Worm (Caenorhabditis elegans) whole organism, L4 larva: ENCODE data around the gene ric-8.
"Not testable (repeated sequence)": the region's sequence is repeated elsewhere in the genome, so short reads cannot be mapped to it uniquely, and the experiment has no call there.

Experiments
- F37D6.2 ChIP-seq: sonication (generic microtip); optimal IDR thresholded peaks from 2 replicates; lab custom pipeline; 2016; ENCODE audit warnings: mild to moderate bottlenecking, missing genetic modification characterization, missing compliant biosample characterization
- F49E8.2 ChIP-seq: sonication (generic microtip); optimal IDR thresholded peaks from 2 replicates; lab custom pipeline; 2016; ENCODE audit warnings: missing compliant biosample characterization, mild to moderate bottlenecking, missing genetic modification characterization, borderline replicate concordance
- T20F7.1 ChIP-seq: fragments of 200-800 bp; sonication (Bioruptor generic); optimal IDR thresholded peaks from 2 replicates; lab custom pipeline; 2018; ENCODE audit warnings: mild to moderate bottlenecking, missing genetic modification characterization, missing compliant biosample characterization
- T26A8.4 ChIP-seq: fragments of 200-800 bp; sonication (Bioruptor generic); IDR thresholded peaks from 2 replicates; pipeline ENCODE4 v1.3.6; 2022; ENCODE audit warnings: missing genetic modification characterization, missing compliant biosample characterization
- Y48G9A.11 ChIP-seq: fragments of 200-800 bp; sonication (Bioruptor generic); IDR thresholded peaks from 2 replicates; pipeline ENCODE4 v1.3.6; 2022; ENCODE audit warnings: missing genetic modification reagents, missing genetic modification characterization, missing compliant biosample characterization
- Y5F2A.4 ChIP-seq: fragments of 200-800 bp; sonication (Bioruptor generic); optimal IDR thresholded peaks from 2 replicates; lab custom pipeline; 2018; ENCODE audit warnings: mild to moderate bottlenecking, missing genetic modification characterization, missing compliant biosample characterization
- ZK546.5 ChIP-seq, 2 experiments: sonication (generic microtip); optimal IDR thresholded peaks; 2 replicates each; lab custom pipeline; 2017; ENCODE audit warnings: missing biosample characterization in 2 of 2, missing genetic modification characterization in 2 of 2
- ama-1 ChIP-seq: fragments of 150-350 bp; optimal IDR thresholded peaks from 2 replicates; lab custom pipeline; 2014; ENCODE audit warnings: inconsistent platforms, mixed read lengths
- arid-1 ChIP-seq: fragments of 200-800 bp; sonication (Bioruptor generic); conservative IDR thresholded peaks from 2 replicates; pipeline ENCODE4 v1.3.6; 2022; ENCODE audit warnings: missing genetic modification reagents, missing genetic modification characterization, missing compliant biosample characterization
- ceh-62 ChIP-seq: sonication (generic microtip); optimal IDR thresholded peaks from 2 replicates; lab custom pipeline; 2017; ENCODE audit warnings: missing biosample characterization, missing genetic modification characterization
- ctbp-1 ChIP-seq: fragments of 200-800 bp; sonication (Bioruptor generic); IDR thresholded peaks from 2 replicates; pipeline ENCODE4 v1.3.6; 2022; ENCODE audit warnings: missing genetic modification reagents, missing genetic modification characterization, missing compliant biosample characterization
- dmd-6 ChIP-seq: fragments of 200-800 bp; sonication (Bioruptor generic); IDR thresholded peaks from 2 replicates; pipeline ENCODE4 v1.3.6; 2022; ENCODE audit warnings: missing genetic modification reagents, missing genetic modification characterization, missing compliant biosample characterization
- dve-1 ChIP-seq: sonication (generic microtip); optimal IDR thresholded peaks from 2 replicates; lab custom pipeline; 2017; ENCODE audit warnings: antibody characterized with exemption, mild to moderate bottlenecking, missing genetic modification characterization, missing compliant biosample characterization; ENCODE audit not compliant: insufficient read depth
- egl-27 ChIP-seq: sonication (generic microtip); optimal IDR thresholded peaks from 3 replicates; lab custom pipeline; 2017; ENCODE audit warnings: missing biosample characterization, missing genetic modification reagents, missing genetic modification characterization
- fkh-10 ChIP-seq: fragments of 150-350 bp; optimal IDR thresholded peaks from 2 replicates; lab custom pipeline; 2014; ENCODE audit warnings: missing biosample characterization, missing genetic modification reagents, missing genetic modification characterization
- fos-1 ChIP-seq: fragments of 150-350 bp; optimal IDR thresholded peaks from 2 replicates; lab custom pipeline; 2014; ENCODE audit warnings: missing biosample characterization, missing genetic modification characterization
- hif-1 ChIP-seq, 2 experiments: sonication (generic microtip); optimal IDR thresholded peaks; 2 replicates each; lab custom pipeline; 2016 to 2017; ENCODE audit warnings: missing compliant biosample characterization in 2 of 2, missing genetic modification characterization in 2 of 2, missing genetic modification reagents in 2 of 2, missing genotype in 2 of 2, mild to moderate bottlenecking in 1 of 2
- hlh-11 ChIP-seq: fragments of 200-800 bp; sonication (Bioruptor generic); optimal IDR thresholded peaks from 2 replicates; lab custom pipeline; 2018; ENCODE audit warnings: mild to moderate bottlenecking, missing genetic modification characterization, missing compliant biosample characterization
- hlh-30 ChIP-seq: sonication (generic microtip); optimal IDR thresholded peaks from 2 replicates; lab custom pipeline; 2017; ENCODE audit warnings: antibody characterized with exemption, mild to moderate bottlenecking, missing genetic modification characterization, missing compliant biosample characterization; ENCODE audit not compliant: insufficient read depth
- hmg-1.1 ChIP-seq: fragments of 200-800 bp; sonication (Bioruptor generic); IDR thresholded peaks from 2 replicates; pipeline ENCODE4 v1.3.6; 2022; ENCODE audit warnings: missing genetic modification reagents, missing genetic modification characterization, missing compliant biosample characterization
- lim-7 ChIP-seq: fragments of 200-800 bp; sonication (Bioruptor generic); IDR thresholded peaks from 2 replicates; pipeline ENCODE4 v1.3.6; 2022; ENCODE audit warnings: missing genetic modification characterization, missing compliant biosample characterization
- lin-13 ChIP-seq: fragments of 150-350 bp; optimal IDR thresholded peaks from 2 replicates; lab custom pipeline; 2014; ENCODE audit warnings: missing biosample characterization, missing genetic modification reagents, missing genetic modification characterization
- lin-38 ChIP-seq: fragments of 200-800 bp; sonication (Bioruptor generic); IDR thresholded peaks from 2 replicates; pipeline ENCODE4 v1.3.6; 2022; ENCODE audit warnings: missing genetic modification reagents, missing genetic modification characterization, missing compliant biosample characterization
- lsy-2 ChIP-seq, 2 experiments: fragments of 150-350 bp in 1 of 2; sonication (generic microtip) in 1 of 2; optimal IDR thresholded peaks; 2 replicates each; lab custom pipeline; 2014 to 2017; ENCODE audit warnings: missing biosample characterization in 2 of 2, missing genetic modification characterization in 2 of 2
- mdl-1 ChIP-seq, 2 experiments: fragments of 150-350 bp in 1 of 2; sonication (generic microtip) in 1 of 2; optimal IDR thresholded peaks; 2 replicates each; lab custom pipeline; 2014 to 2017; ENCODE audit warnings: missing biosample characterization in 2 of 2, missing genetic modification characterization in 2 of 2
- mes-2 ChIP-seq: sonication (generic microtip); optimal IDR thresholded peaks from 2 replicates; lab custom pipeline; 2016; ENCODE audit warnings: missing genotype, mild to moderate bottlenecking, missing genetic modification characterization, missing compliant biosample characterization; ENCODE audit not compliant: poor library complexity, severe bottlenecking
- mxl-2 ChIP-seq: fragments of 200-800 bp; sonication (Bioruptor generic); conservative IDR thresholded peaks from 2 replicates; pipeline ENCODE4 v1.3.6; 2022; ENCODE audit warnings: missing genetic modification reagents, missing genetic modification characterization, missing compliant biosample characterization
- nhr-102 ChIP-seq: sonication (generic microtip); optimal IDR thresholded peaks from 2 replicates; lab custom pipeline; 2016; ENCODE audit warnings: mild to moderate bottlenecking, missing genetic modification characterization, moderate library complexity, missing compliant biosample characterization
- nhr-11 ChIP-seq: fragments of 150-350 bp; optimal IDR thresholded peaks from 2 replicates; lab custom pipeline; 2014; ENCODE audit warnings: missing biosample characterization, missing genetic modification characterization
- nhr-237 ChIP-seq: sonication (generic microtip); optimal IDR thresholded peaks from 2 replicates; lab custom pipeline; 2017; ENCODE audit warnings: missing biosample characterization, missing genetic modification characterization
- nhr-6 ChIP-seq: fragments of 150-350 bp; optimal IDR thresholded peaks from 2 replicates; lab custom pipeline; 2014; ENCODE audit warnings: missing biosample characterization, missing genetic modification characterization
- nhr-77 ChIP-seq: fragments of 150-350 bp; optimal IDR thresholded peaks from 2 replicates; lab custom pipeline; 2014; ENCODE audit warnings: missing biosample characterization, missing genetic modification characterization
- pha-4 ChIP-seq, 2 experiments: fragments of 150-350 bp in 1 of 2; fragments of 200-800 bp in 1 of 2; sonication (Bioruptor generic) in 1 of 2; IDR thresholded peaks in 1 of 2; optimal IDR thresholded peaks in 1 of 2; 2 replicates each; pipeline versions ENCODE4 v1.3.6 to Lab custom; 2014 to 2022; ENCODE audit warnings: missing genetic modification characterization in 2 of 2, missing genetic modification reagents in 2 of 2, missing biosample characterization in 1 of 2, missing compliant biosample characterization in 1 of 2
- rbr-2 ChIP-seq: sonication (generic microtip); optimal IDR thresholded peaks from 2 replicates; lab custom pipeline; 2016; ENCODE audit warnings: missing genotype, missing genetic modification characterization, missing compliant biosample characterization
- saeg-2 ChIP-seq: fragments of 200-800 bp; sonication (Bioruptor generic); IDR thresholded peaks from 2 replicates; pipeline ENCODE4 v1.3.6; 2022; ENCODE audit warnings: missing genetic modification reagents, missing genetic modification characterization, missing compliant biosample characterization
- snpc-1.2 ChIP-seq: fragments of 200-800 bp; sonication (Bioruptor generic); IDR thresholded peaks from 2 replicates; pipeline ENCODE4 v1.3.6; 2022; ENCODE audit warnings: missing genetic modification reagents, missing genetic modification characterization, missing compliant biosample characterization
- snpc-4 ChIP-seq: fragments of 150-350 bp; optimal IDR thresholded peaks from 2 replicates; lab custom pipeline; 2014; ENCODE audit warnings: missing biosample characterization, missing genetic modification characterization
- spr-3 ChIP-seq: fragments of 200-800 bp; sonication (Bioruptor generic); optimal IDR thresholded peaks from 2 replicates; lab custom pipeline; 2018; ENCODE audit warnings: mild to moderate bottlenecking, missing genetic modification characterization, missing compliant biosample characterization
- unc-39 ChIP-seq: sonication (generic microtip); optimal IDR thresholded peaks from 2 replicates; lab custom pipeline; 2017; ENCODE audit warnings: missing biosample characterization, missing genetic modification characterization
- unc-62 ChIP-seq, 3 experiments: fragments of 150-350 bp in 1 of 3; sonication (generic microtip); optimal IDR thresholded peaks in 2 of 3; peaks in 1 of 3; 1 replicate in 1 of 3; 2 replicates in 2 of 3; lab custom pipeline; 2014 to 2017; ENCODE audit warnings: missing biosample characterization in 3 of 3, missing genetic modification characterization in 3 of 3, missing genetic modification reagents in 3 of 3, missing genotype in 1 of 3
- vab-7 ChIP-seq: fragments of 200-800 bp; sonication (Bioruptor generic); IDR thresholded peaks from 2 replicates; pipeline ENCODE4 v1.3.6; 2022; ENCODE audit warnings: missing genetic modification reagents, missing genetic modification characterization, missing compliant biosample characterization
- zfp-3 ChIP-seq: fragments of 200-800 bp; sonication (Bioruptor generic); conservative IDR thresholded peaks from 2 replicates; pipeline ENCODE4 v1.3.6; 2022; ENCODE audit warnings: missing genetic modification reagents, missing genetic modification characterization, missing compliant biosample characterization
- zip-2 ChIP-seq: fragments of 150-350 bp; optimal IDR thresholded peaks from 2 replicates; lab custom pipeline; 2014; ENCODE audit warnings: missing biosample characterization, missing genetic modification characterization
- ztf-7 ChIP-seq: fragments of 150-350 bp; optimal IDR thresholded peaks from 2 replicates; lab custom pipeline; 2014; ENCODE audit warnings: missing biosample characterization, missing genetic modification characterization

ric-8 gene

ce11 chrIV:2671361-2671760, 28.6 kb downstream of the ric-8 start:
- TF ChIP-seq lin-38 (GFP tag; lab: Robert Waterston, UW) (peak; percentile 44), Y48G9A.11 (GFP tag; lab: Robert Waterston, UW) (peak; percentile 93)

DNA sequence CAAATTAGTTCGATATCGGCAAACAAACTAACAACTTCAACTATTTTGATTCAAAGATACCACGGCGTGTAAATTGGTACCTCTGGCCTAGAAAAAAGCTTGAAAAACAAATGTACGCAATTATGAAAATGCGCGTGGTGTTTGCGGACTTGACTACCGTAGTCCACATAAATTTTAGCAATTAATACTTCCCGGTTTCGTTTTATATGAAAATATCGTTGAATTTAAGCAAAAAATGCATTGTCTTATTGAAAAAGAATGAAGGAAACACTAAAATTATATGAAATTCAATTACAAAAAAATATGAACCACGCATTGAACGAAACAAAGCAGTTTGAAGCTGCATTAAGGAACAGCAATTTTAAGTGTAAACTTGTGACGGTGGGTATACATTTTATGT, 32.1 kb downstream of the ric-8 start, which contains the start of gene gpx-4:
gpx-4 (minus strand) TSS at position 101 of the 400 bp plus-strand sequence.
- not testable (repeated sequence) for TF ChIP-seq lsy-2 (tag; optimal IDR thresholded peaks at IDR 0.05; lab: Kevin White, UChicago); Y5F2A.4 (GFP tag; lab: Kevin White, UChicago); nhr-237 (tag; lab: Kevin White, UChicago)

DNA sequence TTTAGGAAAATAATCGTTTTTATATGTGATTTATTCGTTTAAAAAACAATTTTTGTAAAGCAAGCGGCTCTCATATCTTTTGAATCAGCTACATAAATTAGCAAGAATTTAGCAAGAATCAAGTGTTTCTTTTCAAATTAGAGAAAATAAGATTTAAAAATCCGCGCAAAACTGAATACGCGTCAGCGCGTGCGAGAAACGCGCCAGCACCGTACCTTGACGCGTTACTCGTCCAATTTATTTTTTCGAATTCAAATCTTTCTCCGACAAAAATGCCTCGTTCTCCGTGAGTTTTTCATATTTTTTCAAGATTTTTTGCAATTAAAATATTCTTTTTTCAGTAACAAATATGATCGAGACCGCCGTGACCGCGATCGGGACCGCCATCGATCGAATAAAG, 33.5 kb downstream of the ric-8 start, which contains the start of gene Y94H6A.3:
Y94H6A.3 (plus strand) TSS at position 232 of the 400 bp plus-strand sequence.
- TF ChIP-seq T26A8.4 (GFP tag; lab: Robert Waterston, UW): peak; percentile 86
- TF ChIP-seq ctbp-1: no peak
- no peak for TF ChIP-seq unc-39 (tag; lab: Kevin White, UChicago)
- TF ChIP-seq unc-62 (GFP tag; optimal IDR thresholded peaks at IDR 0.05 in 1 of 2; lab: Kevin White, UChicago): peak in 1 of 2 experiments; percentile 79
- no peak for TF ChIP-seq unc-62 (tag; optimal IDR thresholded peaks at IDR 0.05; lab: Kevin White, UChicago)
- peak; percentile 44 for TF ChIP-seq ztf-7 (tag; lab: Kevin White, UChicago)
- no peak for TF ChIP-seq saeg-2
- TF ChIP-seq rbr-2 (tag; lab: Kevin White, UChicago): peak; percentile 79
- TF ChIP-seq lin-13 (GFP tag; lab: Kevin White, UChicago): peak; percentile 87
- peak; percentile 84 for TF ChIP-seq dve-1 (tag; lab: Kevin White, UChicago)
- peak; percentile 60; the same call in 1 of the 2 replicates for TF ChIP-seq snpc-1.2
- peak; percentile 54 for TF ChIP-seq fkh-10 (GFP tag; lab: Kevin White, UChicago)
- peak; percentile 81 for TF ChIP-seq hmg-1.1 (GFP tag; lab: Robert Waterston, UW)
- no peak for TF ChIP-seq vab-7 (GFP tag; lab: Robert Waterston, UW)
- 0 out of 2 replicates have a peak, but pooled peaks have one; percentile 32 for TF ChIP-seq pha-4 (GFP tag; IDR thresholded peaks at IDR 0.05; lab: Robert Waterston, UW)
- TF ChIP-seq pha-4 (tag; optimal IDR thresholded peaks at IDR 0.05; lab: Kevin White, UChicago): no peak
- peak; percentile 72 for TF ChIP-seq F37D6.2 (tag; lab: Kevin White, UChicago)
- peak; percentile 31 to 94 for TF ChIP-seq lsy-2 (tag; optimal IDR thresholded peaks at IDR 0.05; lab: Kevin White, UChicago)
- peak; percentile 68 for TF ChIP-seq nhr-102 (tag; lab: Kevin White, UChicago)
- TF ChIP-seq nhr-6 (tag; lab: Kevin White, UChicago): peak; percentile 77
- TF ChIP-seq ama-1: peak; percentile 66
- TF ChIP-seq Y48G9A.11 (GFP tag; lab: Robert Waterston, UW): peak; percentile 95
- peak; percentile 64 for TF ChIP-seq hlh-11 (tag; lab: Kevin White, UChicago)
- TF ChIP-seq hif-1 (tag; optimal IDR thresholded peaks at IDR 0.05; lab: Kevin White, UChicago): peak in 1 of 2 experiments; percentile 66
- no peak for TF ChIP-seq mdl-1 (tag; optimal IDR thresholded peaks at IDR 0.05; lab: Kevin White, UChicago)
- TF ChIP-seq hlh-30: peak; percentile 74
- TF ChIP-seq snpc-4 (tag; lab: Kevin White, UChicago): no peak
- TF ChIP-seq nhr-77 (tag; lab: Kevin White, UChicago): peak; percentile 78
- TF ChIP-seq spr-3: peak; percentile 50
- no peak for TF ChIP-seq mxl-2 (GFP tag; lab: Robert Waterston, UW)
- TF ChIP-seq nhr-11: peak; percentile 64
- TF ChIP-seq nhr-237 (tag; lab: Kevin White, UChicago): no peak
- TF ChIP-seq arid-1: 0 out of 2 replicates have a peak, but pooled peaks have one; percentile 33
- no peak for TF ChIP-seq egl-27 (tag; lab: Kevin White, UChicago)
- peak; percentile 44 for TF ChIP-seq F49E8.2 (tag; lab: Kevin White, UChicago)
- TF ChIP-seq mes-2: peak; percentile 91
- TF ChIP-seq zfp-3 (GFP tag; lab: Robert Waterston, UW): peak; percentile 78; the same call in 1 of the 2 replicates
- no peak for TF ChIP-seq ceh-62 (tag; lab: Kevin White, UChicago)
- no peak for TF ChIP-seq fos-1
- TF ChIP-seq ZK546.5 (tag; optimal IDR thresholded peaks at IDR 0.05; lab: Kevin White, UChicago): no peak
- no peak for TF ChIP-seq lim-7 (GFP tag; lab: Robert Waterston, UW)
- TF ChIP-seq zip-2 (tag; lab: Kevin White, UChicago): peak; percentile 46
- TF ChIP-seq dmd-6 (GFP tag; lab: Robert Waterston, UW): peak; percentile 80
- peak; percentile 84 for TF ChIP-seq T20F7.1 (GFP tag; lab: Kevin White, UChicago)
